Worm (Caenorhabditis elegans): Measurements from ENCODE around the gene K07F5.16.

DNA sequence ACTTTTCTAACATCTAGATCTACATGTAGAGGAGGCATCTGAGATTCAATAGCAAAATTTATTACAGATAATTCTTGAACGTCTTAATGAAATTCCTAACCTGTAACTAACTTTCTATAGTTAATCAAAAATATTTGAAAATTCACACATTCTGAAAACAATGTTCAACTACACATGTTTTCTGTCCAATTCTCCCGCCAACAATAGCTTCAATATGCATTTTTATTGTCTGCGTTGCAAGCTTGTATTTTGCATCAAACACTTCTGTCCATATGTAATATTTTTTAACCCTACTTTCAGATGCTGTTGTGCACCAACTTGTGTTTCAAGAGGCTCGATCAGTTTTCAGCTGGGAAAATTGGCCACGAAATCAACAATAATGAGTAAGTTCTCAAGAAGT is 34.8 kb downstream of the K07F5.16 start, which contains the start of gene tbc-3:
- no peak for TF ChIP-seq dao-5 (tag; optimal IDR thresholded peaks at IDR 0.05)
- TF ChIP-seq W03F9.2 (tag; optimal IDR thresholded peaks at IDR 0.05): no peak

Measured in whole organism, L4/young adult.